Worm (Caenorhabditis elegans) whole organism, L3 larva: ENCODE results near the gene msp-78.

Source experiments
- R02D3.7 ChIP-seq: fragments of 150-350 bp; optimal IDR thresholded peaks from 2 replicates; lab custom pipeline; 2014; ENCODE audit warnings: missing biosample characterization, missing genetic modification characterization
- aly-2 ChIP-seq: fragments of 150-350 bp; optimal IDR thresholded peaks from 2 replicates; lab custom pipeline; 2014; ENCODE audit warnings: missing biosample characterization, missing genetic modification characterization
- ceh-16 ChIP-seq: sonication (generic microtip); optimal IDR thresholded peaks from 2 replicates; lab custom pipeline; 2017; ENCODE audit warnings: missing biosample characterization, missing genetic modification characterization
- ceh-9 ChIP-seq: sonication (generic microtip); optimal IDR thresholded peaks from 2 replicates; lab custom pipeline; 2018; ENCODE audit warnings: missing biosample characterization, missing genetic modification characterization
- daf-12 ChIP-seq: fragments of 150-350 bp; optimal IDR thresholded peaks from 2 replicates; lab custom pipeline; 2014; ENCODE audit warnings: missing biosample characterization, missing genetic modification reagents, missing genetic modification characterization
- egl-5 ChIP-seq: fragments of 150-350 bp; optimal IDR thresholded peaks from 2 replicates; lab custom pipeline; 2017; ENCODE audit warnings: missing biosample characterization, missing genetic modification reagents, missing genetic modification characterization, inconsistent platforms
- elt-2 ChIP-seq: sonication (generic microtip); optimal IDR thresholded peaks from 2 replicates; lab custom pipeline; 2016; ENCODE audit warnings: missing genetic modification reagents, mild to moderate bottlenecking, missing genetic modification characterization, missing compliant biosample characterization
- eor-1 ChIP-seq, 2 experiments: fragments of 150-350 bp; optimal IDR thresholded peaks; 2 replicates each; lab custom pipeline; 2014 to 2018; ENCODE audit warnings: missing biosample characterization in 2 of 2, missing genetic modification characterization in 2 of 2
- fos-1 ChIP-seq: fragments of 150-350 bp; optimal IDR thresholded peaks from 2 replicates; lab custom pipeline; 2014; ENCODE audit warnings: missing biosample characterization, missing genetic modification characterization
- hmg-11 ChIP-seq: sonication (generic microtip); optimal IDR thresholded peaks from 2 replicates; lab custom pipeline; 2016; ENCODE audit warnings: missing genetic modification characterization, missing compliant biosample characterization
- jun-1 ChIP-seq: fragments of 150-350 bp; optimal IDR thresholded peaks from 2 replicates; lab custom pipeline; 2014; ENCODE audit warnings: missing biosample characterization, missing genetic modification reagents, missing genetic modification characterization
- lin-15B ChIP-seq: fragments of 150-350 bp; optimal IDR thresholded peaks from 2 replicates; lab custom pipeline; 2014; ENCODE audit warnings: missing biosample characterization, missing genetic modification characterization
- lin-39 ChIP-seq: fragments of 150-350 bp; optimal IDR thresholded peaks from 2 replicates; lab custom pipeline; 2018; ENCODE audit warnings: missing biosample characterization, missing genetic modification reagents, missing genetic modification characterization
- lsy-12 ChIP-seq: sonication (generic microtip); optimal IDR thresholded peaks from 2 replicates; lab custom pipeline; 2016; ENCODE audit warnings: mild to moderate bottlenecking, missing genetic modification characterization, missing compliant biosample characterization
- mdl-1 ChIP-seq: fragments of 150-350 bp; optimal IDR thresholded peaks from 2 replicates; lab custom pipeline; 2014; ENCODE audit warnings: missing biosample characterization, missing genetic modification characterization
- nfya-1 ChIP-seq: sonication (generic microtip); optimal IDR thresholded peaks from 2 replicates; lab custom pipeline; 2017; ENCODE audit warnings: missing genetic modification characterization, mild to moderate bottlenecking, missing compliant biosample characterization, antibody characterized with exemption, moderate library complexity; ENCODE audit not compliant: insufficient read depth
- nhr-11 ChIP-seq: fragments of 150-350 bp; optimal IDR thresholded peaks from 2 replicates; lab custom pipeline; 2014; ENCODE audit warnings: missing biosample characterization, missing genetic modification characterization
- nhr-12 ChIP-seq: fragments of 150-350 bp; optimal IDR thresholded peaks from 2 replicates; lab custom pipeline; 2014; ENCODE audit warnings: missing biosample characterization, missing genetic modification characterization
- nhr-237 ChIP-seq: fragments of 150-350 bp; optimal IDR thresholded peaks from 2 replicates; lab custom pipeline; 2014; ENCODE audit warnings: missing biosample characterization, missing genetic modification characterization
- nhr-25 ChIP-seq: sonication (generic microtip); optimal IDR thresholded peaks from 2 replicates; lab custom pipeline; 2017; ENCODE audit warnings: missing biosample characterization, missing genetic modification characterization
- nhr-28 ChIP-seq: fragments of 150-350 bp; optimal IDR thresholded peaks from 2 replicates; lab custom pipeline; 2014; ENCODE audit warnings: missing biosample characterization, missing genetic modification characterization
- nhr-43 ChIP-seq: sonication (generic microtip); optimal IDR thresholded peaks from 2 replicates; lab custom pipeline; 2016; ENCODE audit warnings: mild to moderate bottlenecking, missing genetic modification characterization, missing compliant biosample characterization; ENCODE audit not compliant: poor library complexity, severe bottlenecking
- nhr-77 ChIP-seq: fragments of 150-350 bp; optimal IDR thresholded peaks from 2 replicates; lab custom pipeline; 2014; ENCODE audit warnings: missing biosample characterization, missing genetic modification characterization
- pha-4 ChIP-seq: fragments of 150-350 bp; optimal IDR thresholded peaks from 2 replicates; lab custom pipeline; 2014; ENCODE audit warnings: missing biosample characterization, missing genetic modification reagents, missing genetic modification characterization
- pqm-1 ChIP-seq: fragments of 150-350 bp; optimal IDR thresholded peaks from 2 replicates; lab custom pipeline; 2017; ENCODE audit warnings: missing biosample characterization, missing genetic modification characterization, inconsistent platforms
- sea-2 ChIP-seq: fragments of 150-350 bp; sonication (generic microtip); optimal IDR thresholded peaks from 4 replicates; lab custom pipeline; 2014; ENCODE audit warnings: missing biosample characterization, missing genetic modification reagents, missing genetic modification characterization
- skn-1 ChIP-seq: fragments of 150-350 bp; optimal IDR thresholded peaks from 2 replicates; lab custom pipeline; 2014; ENCODE audit warnings: missing biosample characterization, missing genetic modification characterization
- snpc-4 ChIP-seq: fragments of 150-350 bp; optimal IDR thresholded peaks from 2 replicates; lab custom pipeline; 2014; ENCODE audit warnings: missing biosample characterization, missing genetic modification characterization
- tbx-2 ChIP-seq: sonication (generic microtip); optimal IDR thresholded peaks from 2 replicates; lab custom pipeline; 2016; ENCODE audit warnings: mild to moderate bottlenecking, missing genetic modification characterization, missing compliant biosample characterization
- unc-62 ChIP-seq: fragments of 150-350 bp; sonication (generic microtip); optimal IDR thresholded peaks from 4 replicates; lab custom pipeline; 2014; ENCODE audit warnings: missing biosample characterization, missing genetic modification reagents, missing genetic modification characterization
- zag-1 ChIP-seq: fragments of 150-350 bp; optimal IDR thresholded peaks from 2 replicates; lab custom pipeline; 2014; ENCODE audit warnings: missing biosample characterization, missing genetic modification characterization
- ztf-11 ChIP-seq: fragments of 150-350 bp; optimal IDR thresholded peaks from 2 replicates; lab custom pipeline; 2014; ENCODE audit warnings: missing biosample characterization, missing genetic modification characterization

msp-78 gene

DNA sequence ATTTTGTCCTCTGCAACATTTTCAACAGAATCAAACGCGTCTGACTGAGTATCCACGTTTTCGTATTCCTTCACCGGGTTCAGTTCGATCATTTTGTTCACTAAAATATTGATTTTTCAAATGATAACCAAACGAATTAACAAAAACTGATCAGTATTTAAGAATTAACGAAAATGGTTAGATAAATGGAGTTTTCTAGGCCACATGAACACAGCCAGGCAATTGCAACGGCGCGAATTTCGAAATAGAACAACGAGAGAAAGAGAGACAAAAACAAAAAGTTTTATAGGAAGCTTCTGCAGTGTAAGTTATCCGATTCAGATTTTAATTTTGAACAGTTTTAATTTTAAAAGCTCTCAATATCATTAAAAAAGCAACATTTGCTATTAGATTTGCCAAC is 7.7 kb downstream of the msp-78 start, which contains the start of gene sna-2:
sna-2 (minus strand) TSS at position 100 of the 400 bp plus-strand sequence.
- TF ChIP-seq lin-15B = peak; percentile 34
- TF ChIP-seq nfya-1 (tag; lab: Kevin White, UChicago) = peak; percentile 56
- TF ChIP-seq nhr-25 (tag; lab: Kevin White, UChicago) = peak; percentile 49
- TF ChIP-seq nhr-77 (tag; lab: Kevin White, UChicago) = no peak
- peak; percentile 36 for TF ChIP-seq lin-39 (tag; lab: Kevin White, UChicago)
- TF ChIP-seq jun-1 = no peak
- TF ChIP-seq unc-62 (GFP tag; lab: Kevin White, UChicago) = no peak
- TF ChIP-seq skn-1 (tag; lab: Kevin White, UChicago) = no peak
- TF ChIP-seq egl-5 (tag; lab: Kevin White, UChicago) = peak; percentile 85

DNA sequence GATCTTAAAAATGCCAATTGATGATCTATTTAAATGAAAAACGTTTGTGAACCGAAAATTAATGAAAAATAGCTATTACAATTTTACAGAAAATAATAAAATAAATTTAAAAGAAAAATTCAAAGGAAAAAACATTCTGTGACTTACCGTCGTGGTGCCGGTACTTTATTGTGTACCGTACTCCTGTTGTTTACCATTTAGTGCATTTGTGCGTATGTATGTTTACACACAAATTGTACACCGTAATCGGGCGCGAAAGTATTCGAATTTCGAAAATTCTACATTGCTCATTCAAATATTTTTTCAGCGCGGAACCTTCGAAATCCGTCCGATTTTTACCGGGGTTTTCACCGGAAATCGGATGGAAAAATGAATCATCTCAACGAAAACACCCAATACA is 8.2 kb downstream of the msp-78 start, which contains the start of gene T13F2.6:
T13F2.6 (plus strand) TSS at position 306 of the 400 bp plus-strand sequence.
- TF ChIP-seq aly-2 (no peak), ceh-9 (tag; lab: Kevin White, UChicago) (no peak), nhr-28 (no peak), nfya-1 (tag; lab: Kevin White, UChicago) (no peak), hmg-11 (tag; lab: Kevin White, UChicago) (no peak), elt-2 (no peak), pqm-1 (no peak), pha-4 (no peak)

- no peak for TF ChIP-seq eor-1 (tag; optimal IDR thresholded peaks at IDR 0.05; lab: Kevin White, UChicago)
- TF ChIP-seq pqm-1 = no peak
- TF ChIP-seq ceh-9 (tag; lab: Kevin White, UChicago) = no peak
- TF ChIP-seq zag-1 = no peak
- no peak for TF ChIP-seq mdl-1 (tag; lab: Kevin White, UChicago)
- TF ChIP-seq ztf-11 (tag; lab: Kevin White, UChicago) = no peak
- no peak for TF ChIP-seq nhr-25 (tag; lab: Kevin White, UChicago)
- no peak for TF ChIP-seq fos-1 (tag; lab: Kevin White, UChicago)
- no peak for TF ChIP-seq sea-2 (GFP tag; lab: Kevin White, UChicago)
- TF ChIP-seq nhr-12 = no peak
- TF ChIP-seq pha-4 = no peak
- TF ChIP-seq tbx-2 (tag; lab: Kevin White, UChicago) = no peak
Measured at ce11 chrIV:9784689-9785088, 14.8 kb downstream of the msp-78 start, which contains the start of gene sre-4. Gene sre-4, minus strand, starts transcription at chrIV:9784789.

- TF ChIP-seq ceh-16 (tag; lab: Kevin White, UChicago) = no peak
Measured at ce11 chrIV:9789496-9789895, 19.6 kb downstream of the msp-78 start, which contains the start of gene T13F2.4. Gene T13F2.4, plus strand, starts transcription at chrIV:9789796.

ce11 chrIV:9790708-9791107 is 20.9 kb downstream of the msp-78 start:
- TF ChIP-seq lin-39 (tag; lab: Kevin White, UChicago) (peak; percentile 60), nhr-28 (no peak), nhr-237 (tag; lab: Kevin White, UChicago) (no peak), nhr-12 (no peak), nhr-25 (tag; lab: Kevin White, UChicago) (peak; percentile 36), unc-62 (GFP tag; lab: Kevin White, UChicago) (peak; percentile 68), aly-2 (no peak)

ce11 chrIV:9795250-9795649 is 25.4 kb downstream of the msp-78 start:
- TF ChIP-seq ztf-11 (tag; lab: Kevin White, UChicago) (no peak), egl-5 (tag; lab: Kevin White, UChicago) (no peak), nhr-11 (tag; lab: Kevin White, UChicago) (no peak), R02D3.7 (tag; lab: Kevin White, UChicago) (no peak)

ce11 chrIV:9796494-9796893 is 26.6 kb downstream of the msp-78 start, which contains the start of gene pis-1:
Gene pis-1, minus strand, starts transcription at chrIV:9796594.
- TF ChIP-seq sea-2 (GFP tag; lab: Kevin White, UChicago) (no peak), mdl-1 (tag; lab: Kevin White, UChicago) (no peak), snpc-4 (tag; lab: Kevin White, UChicago) (no peak), nhr-77 (tag; lab: Kevin White, UChicago) (no peak), elt-2 (no peak), nhr-43 (tag; lab: Kevin White, UChicago) (no peak), lsy-12 (tag; lab: Kevin White, UChicago) (no peak), nfya-1 (tag; lab: Kevin White, UChicago) (no peak), nhr-12 (no peak), egl-5 (tag; lab: Kevin White, UChicago) (no peak), ceh-9 (tag; lab: Kevin White, UChicago) (no peak), daf-12 (no peak), nhr-11 (tag; lab: Kevin White, UChicago) (no peak), nhr-237 (tag; lab: Kevin White, UChicago) (no peak)
